Worm (Caenorhabditis elegans): ENCODE measurements around the gene lgc-28.

DNA sequence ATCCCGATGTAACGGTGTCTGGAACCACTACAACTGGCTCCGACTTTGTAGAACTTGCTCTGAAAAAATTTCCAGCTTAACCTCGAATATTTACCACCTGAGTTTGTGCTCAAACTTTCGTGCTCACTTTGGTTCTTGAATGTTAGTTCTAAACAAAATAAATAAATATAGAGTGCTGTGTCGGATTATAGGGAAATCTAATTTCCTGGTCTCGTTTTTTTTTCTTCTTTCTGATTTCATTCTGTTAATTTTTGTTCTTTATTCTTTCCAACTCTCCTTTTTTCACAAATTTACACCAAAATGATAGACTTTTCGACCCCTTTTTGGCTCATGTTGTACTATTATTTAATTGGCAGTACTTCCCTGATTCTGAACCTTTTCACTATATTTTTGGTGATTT is 4.4 kb downstream of the lgc-28 start, which contains the start of gene sri-37:
- TF ChIP-seq chd-7 (tag; optimal IDR thresholded peaks at IDR 0.05) (no peak), lin-35 (GFP tag; optimal IDR thresholded peaks at IDR 0.05) (no peak)
